Fruit fly (Drosophila melanogaster): Measurements from ENCODE around the gene ras.

dm6 chrX:10738151-10738430 lies 6.2 kb upstream of the ras start:
- TF ChIP-seq bigmax (GFP tag; optimal IDR thresholded peaks at IDR 0.05) (no peak), Sox102F (GFP tag; optimal IDR thresholded peaks at IDR 0.05) (no peak), lov (optimal IDR thresholded peaks at IDR 0.05) (no peak), lov (GFP tag; IDR thresholded peaks at IDR 0.05) (no peak), CG3281 (GFP tag; optimal IDR thresholded peaks at IDR 0.05) (no peak), Doc3 (GFP tag; IDR thresholded peaks at IDR 0.05; ENCODE audit: partially characterized antibody) (no peak), CG10431 (GFP tag; optimal IDR thresholded peaks at IDR 0.05) (no peak)

Data from whole organism, embryonic.